Fruit fly (Drosophila melanogaster): ENCODE results near the gene CG42750.

The CG42750 gene

DNA sequence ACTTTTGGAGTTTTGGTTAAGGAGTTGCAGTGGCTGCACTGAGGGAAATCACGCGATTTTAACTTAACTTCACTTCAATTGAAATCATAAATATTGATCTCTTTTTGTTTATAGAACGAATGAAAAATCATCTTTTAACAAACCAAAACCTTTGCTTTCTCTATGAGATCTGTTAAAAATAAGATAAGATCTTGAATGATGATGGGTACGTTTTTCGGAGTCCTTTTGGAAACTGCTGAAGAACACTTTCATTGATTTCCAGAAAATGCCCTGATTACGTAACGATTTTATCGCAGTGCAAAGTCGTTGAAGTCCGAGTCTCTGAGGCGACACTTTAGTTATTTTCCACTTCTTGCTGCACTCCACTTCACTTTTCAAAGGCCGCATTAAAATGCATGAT lies 36.7 kb upstream of the CG42750 start (continued):
- TF ChIP-seq nmo (GFP tag; optimal IDR thresholded peaks at IDR 0.05) (peak; percentile 80), Awh (GFP tag; IDR thresholded peaks at IDR 0.05) (no peak), ash1 (GFP tag; optimal IDR thresholded peaks at IDR 0.05) (no peak), gfzf (GFP tag; optimal IDR thresholded peaks at IDR 0.05) (no peak), Optix (GFP tag; IDR thresholded peaks at IDR 0.05) (no peak), CG15269 (tag; optimal IDR thresholded peaks at IDR 0.05) (peak; percentile 26), CG7839 (tag; optimal IDR thresholded peaks at IDR 0.05) (peak; percentile 72), zen2 (GFP tag; IDR thresholded peaks at IDR 0.05; ENCODE audit: partially characterized antibody) (no peak), CG2875 (GFP tag; optimal IDR thresholded peaks at IDR 0.05) (peak; percentile 67), ttk (GFP tag; IDR thresholded peaks at IDR 0.05) (no peak), Sox102F (GFP tag; optimal IDR thresholded peaks at IDR 0.05) (peak; percentile 70), CG17328 (GFP tag; IDR thresholded peaks at IDR 0.05) (peak; percentile 34; the same call in 1 of the 2 replicates), CG30431 (GFP tag; optimal IDR thresholded peaks at IDR 0.05) (peak; percentile 1), sens (GFP tag) (peak; percentile 89), D19A (tag; optimal IDR thresholded peaks at IDR 0.05) (peak; percentile 41), vnd (GFP tag; IDR thresholded peaks at IDR 0.05; ENCODE audit: partially characterized antibody) (no peak), fd64A (GFP tag; optimal IDR thresholded peaks at IDR 0.05) (peak; percentile 2), CG12391 (tag; optimal IDR thresholded peaks at IDR 0.05) (peak; percentile 55), eve (GFP tag; optimal IDR thresholded peaks at IDR 0.05) (peak in 1 of 2 experiments; percentile 90), tap (tag; optimal IDR thresholded peaks at IDR 0.05) (peak; percentile 54), phol (tag; optimal IDR thresholded peaks at IDR 0.05) (peak; percentile 83), CoRest (tag; optimal IDR thresholded peaks at IDR 0.05) (peak; percentile 70), NC2α (GFP tag; optimal IDR thresholded peaks at IDR 0.05) (peak; percentile 22), cato (GFP tag; optimal IDR thresholded peaks at IDR 0.05; ENCODE audit: borderline replicate concordance) (peak; percentile 39), CG13424 (tag; optimal IDR thresholded peaks at IDR 0.05) (peak; percentile 49), gcm (GFP tag; optimal IDR thresholded peaks at IDR 0.05) (peak; percentile 7), bab2 (GFP tag; optimal IDR thresholded peaks at IDR 0.05) (peak; percentile 10), sisA (GFP tag; IDR thresholded peaks at IDR 0.05) (peak; percentile 37), da (GFP tag; optimal IDR thresholded peaks at IDR 0.05) (no peak), az2 (GFP tag; optimal IDR thresholded peaks at IDR 0.05) (peak; percentile 51), Xrp1 (GFP tag; IDR thresholded peaks at IDR 0.05) (peak; percentile 52; the same call in 1 of the 2 replicates), CG30403 (GFP tag; optimal IDR thresholded peaks at IDR 0.05) (peak; percentile 61), dpn (GFP tag; optimal IDR thresholded peaks at IDR 0.05) (peak in 1 of 2 experiments; percentile 16), D19B (GFP tag; optimal IDR thresholded peaks at IDR 0.05) (no peak), CG18599 (GFP tag; optimal IDR thresholded peaks at IDR 0.05) (no peak), Doc2 (GFP tag; IDR thresholded peaks at IDR 0.05) (no peak), CG10267 (tag; optimal IDR thresholded peaks at IDR 0.05) (peak; percentile 44), inv (GFP tag; IDR thresholded peaks at IDR 0.05; ENCODE audit: partially characterized antibody) (no peak), pnt (GFP tag; optimal IDR thresholded peaks at IDR 0.05) (peak; percentile 50), nerfin-1 (tag; optimal IDR thresholded peaks at IDR 0.05) (peak; percentile 53), nau (GFP tag; optimal IDR thresholded peaks at IDR 0.05) (peak; percentile 17), TFAM (GFP tag; optimal IDR thresholded peaks at IDR 0.05) (no peak), bsh (GFP tag; optimal IDR thresholded peaks at IDR 0.05) (peak; percentile 71 to 86), mirr (GFP tag; optimal IDR thresholded peaks at IDR 0.05) (no peak), Med (GFP tag) (peak; percentile 75), CG17359 (tag; optimal IDR thresholded peaks at IDR 0.05) (peak; percentile 52), dmrt99B (tag; optimal IDR thresholded peaks at IDR 0.05) (peak; percentile 74), br (optimal IDR thresholded peaks at IDR 0.05) (no peak), run (tag; optimal IDR thresholded peaks at IDR 0.05) (peak; percentile 4), CG18476 (GFP tag; optimal IDR thresholded peaks at IDR 0.05) (peak; percentile 34)

All from whole organism, embryonic.